2 worm cellular contexts compared by ENCODE assay signal in the genomic region with DNA sequence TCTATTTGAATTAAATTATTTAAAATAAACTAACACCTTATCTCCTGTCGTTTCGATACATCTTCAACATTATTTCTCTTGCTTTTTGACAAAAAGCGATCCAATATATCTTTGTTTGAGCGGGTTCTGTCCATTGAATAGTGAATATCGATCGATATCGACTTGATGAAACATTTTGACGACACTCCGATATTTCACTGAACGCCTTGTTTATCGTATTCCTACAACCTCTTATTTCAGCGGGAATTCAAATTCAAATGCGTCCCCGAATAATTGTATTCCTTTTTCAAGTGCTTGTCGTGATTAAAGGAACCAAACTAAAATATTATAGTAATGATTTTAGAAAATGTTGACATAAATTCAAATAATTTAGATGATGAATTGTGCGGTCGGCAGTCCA.
TF ChIP-seq lines count a peak whose summit lies in the region.

A gene (minus strand): TSS at position 159 of the 400 bp plus-strand sequence.
A gene (plus strand): TSS at position 241 of the 400 bp plus-strand sequence.

TF ChIP-seq in whole organism, L1 larva, 84 proteins besides CTCF, POLR2A, EP300 and RAD21 (continued from another document):
- no peak for TF ChIP-seq grh-1 (GFP tag; IDR thresholded peaks at IDR 0.05; lab: Robert Waterston, UW)
- no peak for TF ChIP-seq ztf-11 (tag; optimal IDR thresholded peaks at IDR 0.05; lab: Kevin White, UChicago)
- peak; percentile 79 for TF ChIP-seq snu-23 (GFP tag; optimal IDR thresholded peaks at IDR 0.05; lab: Kevin White, UChicago)
- TF ChIP-seq vab-15 (tag; optimal IDR thresholded peaks at IDR 0.05; lab: Kevin White, UChicago) = no peak
- TF ChIP-seq nhr-47 (tag; optimal IDR thresholded peaks at IDR 0.05; lab: Kevin White, UChicago) = peak; percentile 76
- TF ChIP-seq C04F5.9 (tag; optimal IDR thresholded peaks at IDR 0.05; lab: Kevin White, UChicago) = no peak
- TF ChIP-seq nhr-77 (tag; optimal IDR thresholded peaks at IDR 0.05; lab: Kevin White, UChicago) = peak; percentile 24
- TF ChIP-seq fkh-8 (tag; optimal IDR thresholded peaks at IDR 0.05; lab: Kevin White, UChicago) = peak; percentile 43
- peak; percentile 8 for TF ChIP-seq irx-1 (tag; optimal IDR thresholded peaks at IDR 0.05; lab: Kevin White, UChicago)
- TF ChIP-seq nhr-28 (tag; optimal IDR thresholded peaks at IDR 0.05; lab: Kevin White, UChicago) = no peak
- TF ChIP-seq sup-37 (GFP tag; optimal IDR thresholded peaks at IDR 0.05; lab: Kevin White, UChicago) = no peak
- peak; percentile 36 for TF ChIP-seq nhr-11 (tag; optimal IDR thresholded peaks at IDR 0.05; lab: Kevin White, UChicago)
- no peak for TF ChIP-seq C34B4.2 (tag; optimal IDR thresholded peaks at IDR 0.05; lab: Kevin White, UChicago)
- peak; percentile 82 for TF ChIP-seq C16A3.4 (tag; optimal IDR thresholded peaks at IDR 0.05; lab: Kevin White, UChicago)
- no peak for TF ChIP-seq unc-130 (tag; optimal IDR thresholded peaks at IDR 0.05; lab: Kevin White, UChicago)
- no peak for TF ChIP-seq mab-9 (GFP tag; IDR thresholded peaks at IDR 0.05; lab: Robert Waterston, UW)
- TF ChIP-seq fkh-4 (tag; optimal IDR thresholded peaks at IDR 0.05; lab: Kevin White, UChicago; ENCODE audit: borderline replicate concordance) = no peak
- TF ChIP-seq hlh-17 (GFP tag; optimal IDR thresholded peaks at IDR 0.05; lab: Kevin White, UChicago; ENCODE audit: borderline replicate concordance) = no peak
- TF ChIP-seq hpl-2 (GFP tag; optimal IDR thresholded peaks at IDR 0.05; lab: Kevin White, UChicago) = no peak
- no peak for TF ChIP-seq ztf-4 (tag; optimal IDR thresholded peaks at IDR 0.05; lab: Kevin White, UChicago)
- TF ChIP-seq zag-1 (tag; optimal IDR thresholded peaks at IDR 0.05; lab: Kevin White, UChicago) = no peak
- TF ChIP-seq ces-1 (GFP tag; optimal IDR thresholded peaks at IDR 0.05; lab: Kevin White, UChicago) = no peak
- no peak for TF ChIP-seq unc-30 (tag; optimal IDR thresholded peaks at IDR 0.05; lab: Kevin White, UChicago)
- no peak for TF ChIP-seq ets-5 (GFP tag; IDR thresholded peaks at IDR 0.05; lab: Robert Waterston, UW)
- TF ChIP-seq tlp-1 (tag; optimal IDR thresholded peaks at IDR 0.05; lab: Kevin White, UChicago) = no peak
- no peak for TF ChIP-seq nhr-237 (tag; optimal IDR thresholded peaks at IDR 0.05; lab: Kevin White, UChicago)
- no peak for TF ChIP-seq lin-39 (tag; optimal IDR thresholded peaks at IDR 0.05; lab: Kevin White, UChicago)
- TF ChIP-seq mef-2 (tag; optimal IDR thresholded peaks at IDR 0.05; lab: Kevin White, UChicago) = no peak
- TF ChIP-seq nhr-20 (tag; optimal IDR thresholded peaks at IDR 0.05; lab: Kevin White, UChicago) = peak; percentile 68
- no peak for TF ChIP-seq Y116A8C.19 (tag; optimal IDR thresholded peaks at IDR 0.05; lab: Kevin White, UChicago; ENCODE audit: borderline replicate concordance)
- no peak for TF ChIP-seq efl-3 (GFP tag; optimal IDR thresholded peaks at IDR 0.05; lab: Kevin White, UChicago)
- TF ChIP-seq egl-13 (tag; optimal IDR thresholded peaks at IDR 0.05; lab: Kevin White, UChicago) = peak; percentile 25
- no peak for TF ChIP-seq lir-3 (tag; optimal IDR thresholded peaks at IDR 0.05; lab: Kevin White, UChicago; ENCODE audit: poor library complexity)
- peak; percentile 26 for TF ChIP-seq unc-86 (tag; optimal IDR thresholded peaks at IDR 0.05; lab: Kevin White, UChicago)
- TF ChIP-seq elt-2 (tag; optimal IDR thresholded peaks at IDR 0.05; lab: Kevin White, UChicago) = no peak
- TF ChIP-seq xbp-1 (tag; optimal IDR thresholded peaks at IDR 0.05; lab: Kevin White, UChicago) = peak; percentile 68
- TF ChIP-seq ceh-8 (GFP tag; optimal IDR thresholded peaks at IDR 0.05; lab: Kevin White, UChicago) = peak; percentile 34
- no peak for TF ChIP-seq egl-27 (tag; optimal IDR thresholded peaks at IDR 0.05; lab: Kevin White, UChicago)
- no peak for TF ChIP-seq unc-98 (GFP tag; IDR thresholded peaks at IDR 0.05; lab: Robert Waterston, UW)
- TF ChIP-seq skn-1 (tag; optimal IDR thresholded peaks at IDR 0.05; lab: Kevin White, UChicago) = peak; percentile 73
- TF ChIP-seq efl-1 (optimal IDR thresholded peaks at IDR 0.05; lab: Kevin White, UChicago) = peak; percentile 91 to 96
- peak; percentile 97 to 99 for TF ChIP-seq efl-1 (GFP tag; optimal IDR thresholded peaks at IDR 0.05 in 1 of 2; lab: Kevin White, UChicago)
- TF ChIP-seq hlh-4 (tag; optimal IDR thresholded peaks at IDR 0.05; lab: Kevin White, UChicago) = no peak
- TF ChIP-seq nhr-84 (tag; optimal IDR thresholded peaks at IDR 0.05; lab: Kevin White, UChicago) = no peak
- TF ChIP-seq nhr-12 (tag; optimal IDR thresholded peaks at IDR 0.05; lab: Kevin White, UChicago) = no peak
- no peak for TF ChIP-seq fos-1 (tag; optimal IDR thresholded peaks at IDR 0.05; lab: Kevin White, UChicago)
- TF ChIP-seq pax-3 (tag; optimal IDR thresholded peaks at IDR 0.05; lab: Kevin White, UChicago) = no peak
- no peak for TF ChIP-seq unc-62 (GFP tag; optimal IDR thresholded peaks at IDR 0.05; lab: Kevin White, UChicago)
- peak; percentile 45 to 72 (median 65) for TF ChIP-seq ceh-82 (tag; optimal IDR thresholded peaks at IDR 0.05; lab: Kevin White, UChicago)
- TF ChIP-seq sptf-1 (tag; optimal IDR thresholded peaks at IDR 0.05; lab: Kevin White, UChicago) = no peak

TF ChIP-seq in whole organism, L2 larva, 48 proteins besides CTCF, POLR2A, EP300 and RAD21 (continued from another document):
- peak; percentile 79 for TF ChIP-seq nhr-129 (tag; optimal IDR thresholded peaks at IDR 0.05; lab: Kevin White, UChicago)
- no peak for TF ChIP-seq nhr-25 (tag; optimal IDR thresholded peaks at IDR 0.05; lab: Kevin White, UChicago)
- no peak for TF ChIP-seq ceh-16 (tag; optimal IDR thresholded peaks at IDR 0.05; lab: Kevin White, UChicago)
- TF ChIP-seq crh-2 (tag; optimal IDR thresholded peaks at IDR 0.05; lab: Kevin White, UChicago) = peak; percentile 53
- TF ChIP-seq ama-1 (optimal IDR thresholded peaks at IDR 0.05; lab: Kevin White, UChicago) = peak; percentile 64
- no peak for TF ChIP-seq nhr-237 (tag; optimal IDR thresholded peaks at IDR 0.05; lab: Kevin White, UChicago)
- no peak for TF ChIP-seq F13H6.1 (tag; optimal IDR thresholded peaks at IDR 0.05; lab: Kevin White, UChicago)
- no peak for TF ChIP-seq alr-1 (tag; optimal IDR thresholded peaks at IDR 0.05; lab: Kevin White, UChicago)
- no peak for TF ChIP-seq ztf-11 (tag; optimal IDR thresholded peaks at IDR 0.05; lab: Kevin White, UChicago)
- TF ChIP-seq peb-1 (tag; optimal IDR thresholded peaks at IDR 0.05; lab: Kevin White, UChicago) = no peak
- peak; percentile 94 for TF ChIP-seq unc-55 (GFP tag; optimal IDR thresholded peaks at IDR 0.05; lab: Kevin White, UChicago)
